Worm (Caenorhabditis elegans): ENCODE results near the gene F57C2.5.

DNA sequence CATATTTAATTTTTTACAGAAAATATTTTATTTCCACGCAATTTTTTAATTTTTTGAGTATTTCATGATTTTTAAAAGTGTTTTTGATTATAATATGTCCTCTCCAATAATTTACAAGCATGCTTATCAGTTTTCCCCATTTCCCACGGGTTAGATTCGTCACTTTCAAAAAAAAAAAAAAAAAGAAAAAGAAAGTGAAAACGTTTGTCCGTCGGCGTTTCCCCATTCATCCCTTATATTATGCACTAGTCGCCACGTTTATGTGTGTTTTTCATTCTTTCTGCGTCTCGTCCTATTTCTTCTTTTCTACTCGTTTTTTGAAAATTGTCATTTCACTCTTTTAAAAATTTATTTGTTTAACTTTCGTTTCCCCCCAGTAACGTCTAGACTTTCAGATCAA is 38.6 kb downstream of the F57C2.5 start, which contains the start of gene vnut-1:
- TF ChIP-seq him-1 (tag; optimal IDR thresholded peaks at IDR 0.05) (no peak), attf-5 (GFP tag; optimal IDR thresholded peaks at IDR 0.05) (no peak), unc-62 (GFP tag; optimal IDR thresholded peaks at IDR 0.05) (no peak), bed-2 (GFP tag; IDR thresholded peaks at IDR 0.05) (no peak), lin-54 (GFP tag; optimal IDR thresholded peaks at IDR 0.05) (no peak), snpc-4 (GFP tag; optimal IDR thresholded peaks at IDR 0.05) (no peak), snpc-4 (tag; optimal IDR thresholded peaks at IDR 0.05) (no peak), ceh-100 (GFP tag; IDR thresholded peaks at IDR 0.05) (no peak), F57A8.1 (GFP tag; optimal IDR thresholded peaks at IDR 0.05) (no peak)

Measured in whole organism, young adult.